Fruit fly (Drosophila melanogaster): Measurements from ENCODE around the gene CRMP.

dm6 chr3R:5571437-5571750 is 486 bp downstream of the CRMP start:
- no peak for TF ChIP-seq net (GFP tag; optimal IDR thresholded peaks at IDR 0.05)
- no peak for TF ChIP-seq eg (GFP tag; IDR thresholded peaks at IDR 0.05)
- no peak for TF ChIP-seq CG6854 (GFP tag; optimal IDR thresholded peaks at IDR 0.05)
- TF ChIP-seq fkh (GFP tag; optimal IDR thresholded peaks at IDR 0.05), result no peak
- TF ChIP-seq CG15336 (GFP tag; IDR thresholded peaks at IDR 0.05), result no peak
